Worm (Caenorhabditis elegans) whole organism, L4 larva: Measurements from ENCODE around the gene rps-4.

Experiments
- F10B5.3 ChIP-seq: sonication (generic microtip); optimal IDR thresholded peaks from 2 replicates; lab custom pipeline; 2016; ENCODE audit warnings: mild to moderate bottlenecking, missing genetic modification characterization, missing compliant biosample characterization
- F44E2.7 ChIP-seq: fragments of 200-800 bp; sonication (Bioruptor generic); IDR thresholded peaks from 2 replicates; pipeline ENCODE4 v2.1.2; 2022; ENCODE audit warnings: missing genetic modification characterization, missing compliant biosample characterization
- F49E8.2 ChIP-seq: sonication (generic microtip); optimal IDR thresholded peaks from 2 replicates; lab custom pipeline; 2016; ENCODE audit warnings: missing compliant biosample characterization, mild to moderate bottlenecking, missing genetic modification characterization, borderline replicate concordance
- Y48G9A.11 ChIP-seq: fragments of 200-800 bp; sonication (Bioruptor generic); IDR thresholded peaks from 2 replicates; pipeline ENCODE4 v1.3.6; 2022; ENCODE audit warnings: missing genetic modification reagents, missing genetic modification characterization, missing compliant biosample characterization
- aha-1 ChIP-seq: fragments of 150-350 bp; peaks from one replicate; lab custom pipeline; 2014; ENCODE audit warnings: missing biosample characterization, missing genetic modification characterization
- ama-1 ChIP-seq: fragments of 150-350 bp; optimal IDR thresholded peaks from 2 replicates; lab custom pipeline; 2014; ENCODE audit warnings: inconsistent platforms, mixed read lengths
- arid-1 ChIP-seq: fragments of 200-800 bp; sonication (Bioruptor generic); conservative IDR thresholded peaks from 2 replicates; pipeline ENCODE4 v1.3.6; 2022; ENCODE audit warnings: missing genetic modification reagents, missing genetic modification characterization, missing compliant biosample characterization
- attf-4 ChIP-seq: sonication (generic microtip); optimal IDR thresholded peaks from 3 replicates; lab custom pipeline; 2017; ENCODE audit warnings: missing biosample characterization, missing genetic modification characterization
- ceh-20 ChIP-seq: fragments of 200-800 bp; sonication (Bioruptor generic); IDR thresholded peaks from 2 replicates; pipeline ENCODE4 v1.3.6; 2022; ENCODE audit warnings: missing genetic modification reagents, missing genetic modification characterization, missing compliant biosample characterization
- ceh-44 ChIP-seq: fragments of 200-800 bp; sonication (Bioruptor generic); IDR thresholded peaks from 2 replicates; pipeline ENCODE4 v1.3.6; 2022; ENCODE audit warnings: missing genetic modification reagents, missing genetic modification characterization, missing compliant biosample characterization
- ces-1 ChIP-seq: fragments of 150-350 bp; sonication (generic microtip); optimal IDR thresholded peaks from 4 replicates; lab custom pipeline; 2014; ENCODE audit warnings: missing biosample characterization, missing genetic modification reagents, missing genetic modification characterization
- daf-8 ChIP-seq: fragments of 200-800 bp; sonication (Bioruptor generic); IDR thresholded peaks from 2 replicates; pipeline ENCODE4 v1.3.6; 2022; ENCODE audit warnings: missing genetic modification characterization, missing compliant biosample characterization
- dmd-6 ChIP-seq: fragments of 200-800 bp; sonication (Bioruptor generic); IDR thresholded peaks from 2 replicates; pipeline ENCODE4 v1.3.6; 2022; ENCODE audit warnings: missing genetic modification reagents, missing genetic modification characterization, missing compliant biosample characterization
- dve-1 ChIP-seq: sonication (generic microtip); optimal IDR thresholded peaks from 2 replicates; lab custom pipeline; 2017; ENCODE audit warnings: antibody characterized with exemption, mild to moderate bottlenecking, missing genetic modification characterization, missing compliant biosample characterization; ENCODE audit not compliant: insufficient read depth
- fkh-10 ChIP-seq: fragments of 150-350 bp; optimal IDR thresholded peaks from 2 replicates; lab custom pipeline; 2014; ENCODE audit warnings: missing biosample characterization, missing genetic modification reagents, missing genetic modification characterization
- fos-1 ChIP-seq: fragments of 150-350 bp; optimal IDR thresholded peaks from 2 replicates; lab custom pipeline; 2014; ENCODE audit warnings: missing biosample characterization, missing genetic modification characterization
- hlh-11 ChIP-seq: fragments of 200-800 bp; sonication (Bioruptor generic); optimal IDR thresholded peaks from 2 replicates; lab custom pipeline; 2018; ENCODE audit warnings: mild to moderate bottlenecking, missing genetic modification characterization, missing compliant biosample characterization
- hlh-30 ChIP-seq: sonication (generic microtip); optimal IDR thresholded peaks from 2 replicates; lab custom pipeline; 2017; ENCODE audit warnings: antibody characterized with exemption, mild to moderate bottlenecking, missing genetic modification characterization, missing compliant biosample characterization; ENCODE audit not compliant: insufficient read depth
- hmg-1.1 ChIP-seq: fragments of 200-800 bp; sonication (Bioruptor generic); IDR thresholded peaks from 2 replicates; pipeline ENCODE4 v1.3.6; 2022; ENCODE audit warnings: missing genetic modification reagents, missing genetic modification characterization, missing compliant biosample characterization
- lin-1 ChIP-seq: fragments of 200-800 bp; sonication (Bioruptor generic); IDR thresholded peaks from 2 replicates; pipeline ENCODE4 v1.3.6; 2022; ENCODE audit warnings: missing genetic modification reagents, missing genetic modification characterization, missing compliant biosample characterization
- lin-13 ChIP-seq: fragments of 150-350 bp; optimal IDR thresholded peaks from 2 replicates; lab custom pipeline; 2014; ENCODE audit warnings: missing biosample characterization, missing genetic modification reagents, missing genetic modification characterization
- madf-5 ChIP-seq, 2 experiments: fragments of 200-800 bp; sonication (Bioruptor generic); IDR thresholded peaks; 2 replicates each; pipeline ENCODE4 v1.3.6; 2022; ENCODE audit warnings: missing compliant biosample characterization in 2 of 2, missing genetic modification characterization in 2 of 2
- mdt-29 ChIP-seq: fragments of 200-800 bp; sonication (Bioruptor generic); IDR thresholded peaks from 2 replicates; pipeline ENCODE4 v1.3.6; 2022; ENCODE audit warnings: missing genetic modification reagents, missing genetic modification characterization, missing compliant biosample characterization
- mep-1 ChIP-seq: fragments of 150-350 bp; sonication (generic microtip); optimal IDR thresholded peaks from 3 replicates; lab custom pipeline; 2014; ENCODE audit warnings: missing biosample characterization, missing genetic modification characterization
- mes-2 ChIP-seq: sonication (generic microtip); optimal IDR thresholded peaks from 2 replicates; lab custom pipeline; 2016; ENCODE audit warnings: missing genotype, mild to moderate bottlenecking, missing genetic modification characterization, missing compliant biosample characterization; ENCODE audit not compliant: poor library complexity, severe bottlenecking
- nhr-10 ChIP-seq: fragments of 150-350 bp; optimal IDR thresholded peaks from 2 replicates; lab custom pipeline; 2014; ENCODE audit warnings: missing biosample characterization, missing genetic modification characterization
- nhr-237 ChIP-seq: sonication (generic microtip); optimal IDR thresholded peaks from 2 replicates; lab custom pipeline; 2017; ENCODE audit warnings: missing biosample characterization, missing genetic modification characterization
- nhr-28 ChIP-seq: fragments of 150-350 bp; optimal IDR thresholded peaks from 2 replicates; lab custom pipeline; 2014; ENCODE audit warnings: missing biosample characterization, missing genetic modification characterization
- nhr-41 ChIP-seq: fragments of 200-800 bp; sonication (Bioruptor generic); IDR thresholded peaks from 2 replicates; pipeline ENCODE4 v1.3.6; 2022; ENCODE audit warnings: missing genetic modification reagents, missing genetic modification characterization, missing compliant biosample characterization
- nhr-42 ChIP-seq: fragments of 200-800 bp; sonication (Bioruptor generic); IDR thresholded peaks from 2 replicates; pipeline ENCODE4 v1.3.6; 2022; ENCODE audit warnings: missing genetic modification characterization, missing compliant biosample characterization
- nhr-6 ChIP-seq: fragments of 150-350 bp; optimal IDR thresholded peaks from 2 replicates; lab custom pipeline; 2014; ENCODE audit warnings: missing biosample characterization, missing genetic modification characterization
- nhr-76 ChIP-seq: fragments of 150-350 bp; optimal IDR thresholded peaks from 2 replicates; lab custom pipeline; 2014; ENCODE audit warnings: missing biosample characterization, missing genetic modification characterization
- nhr-77 ChIP-seq: fragments of 150-350 bp; optimal IDR thresholded peaks from 2 replicates; lab custom pipeline; 2014; ENCODE audit warnings: missing biosample characterization, missing genetic modification characterization
- pha-4 ChIP-seq, 2 experiments: fragments of 150-350 bp in 1 of 2; fragments of 200-800 bp in 1 of 2; sonication (Bioruptor generic) in 1 of 2; IDR thresholded peaks in 1 of 2; optimal IDR thresholded peaks in 1 of 2; 2 replicates each; pipeline versions ENCODE4 v1.3.6 to Lab custom; 2014 to 2022; ENCODE audit warnings: missing genetic modification characterization in 2 of 2, missing genetic modification reagents in 2 of 2, missing biosample characterization in 1 of 2, missing compliant biosample characterization in 1 of 2
- saeg-2 ChIP-seq: fragments of 200-800 bp; sonication (Bioruptor generic); IDR thresholded peaks from 2 replicates; pipeline ENCODE4 v1.3.6; 2022; ENCODE audit warnings: missing genetic modification reagents, missing genetic modification characterization, missing compliant biosample characterization
- sdz-12 ChIP-seq: fragments of 200-800 bp; sonication (Bioruptor generic); optimal IDR thresholded peaks from 2 replicates; lab custom pipeline; 2018; ENCODE audit warnings: mild to moderate bottlenecking, missing genetic modification characterization, missing compliant biosample characterization
- set-16 ChIP-seq: fragments of 200-800 bp; sonication (Bioruptor generic); IDR thresholded peaks from 2 replicates; pipeline ENCODE4 v1.3.6; 2022; ENCODE audit warnings: missing genetic modification reagents, missing genetic modification characterization, missing compliant biosample characterization
- skn-1 ChIP-seq: fragments of 150-350 bp; optimal IDR thresholded peaks from 2 replicates; lab custom pipeline; 2014; ENCODE audit warnings: missing biosample characterization, missing genetic modification characterization
- tra-1 ChIP-seq: fragments of 200-800 bp; sonication (Bioruptor generic); IDR thresholded peaks from 2 replicates; pipeline ENCODE4 v1.3.6; 2022; ENCODE audit warnings: missing genetic modification reagents, missing genetic modification characterization, missing compliant biosample characterization
- unc-130 ChIP-seq: sonication (generic microtip); optimal IDR thresholded peaks from 2 replicates; lab custom pipeline; 2016; ENCODE audit warnings: missing genetic modification reagents, missing genetic modification characterization, missing compliant biosample characterization
- unc-39 ChIP-seq: sonication (generic microtip); optimal IDR thresholded peaks from 2 replicates; lab custom pipeline; 2017; ENCODE audit warnings: missing biosample characterization, missing genetic modification characterization
- vab-7 ChIP-seq: fragments of 200-800 bp; sonication (Bioruptor generic); IDR thresholded peaks from 2 replicates; pipeline ENCODE4 v1.3.6; 2022; ENCODE audit warnings: missing genetic modification reagents, missing genetic modification characterization, missing compliant biosample characterization
- zag-1 ChIP-seq: fragments of 150-350 bp; optimal IDR thresholded peaks from 2 replicates; lab custom pipeline; 2014; ENCODE audit warnings: missing biosample characterization, missing genetic modification characterization
- zfp-2 ChIP-seq: sonication (generic microtip); optimal IDR thresholded peaks from 2 replicates; lab custom pipeline; 2016; ENCODE audit warnings: mild to moderate bottlenecking, missing genetic modification characterization, missing compliant biosample characterization
- zfp-3 ChIP-seq: fragments of 200-800 bp; sonication (Bioruptor generic); conservative IDR thresholded peaks from 2 replicates; pipeline ENCODE4 v1.3.6; 2022; ENCODE audit warnings: missing genetic modification reagents, missing genetic modification characterization, missing compliant biosample characterization
- zip-11 ChIP-seq: fragments of 200-800 bp; sonication (Bioruptor generic); IDR thresholded peaks from 2 replicates; pipeline ENCODE4 v1.3.6; 2022; ENCODE audit warnings: missing genetic modification characterization, missing compliant biosample characterization
- zip-2 ChIP-seq: fragments of 150-350 bp; optimal IDR thresholded peaks from 2 replicates; lab custom pipeline; 2014; ENCODE audit warnings: missing biosample characterization, missing genetic modification characterization
- ztf-7 ChIP-seq: fragments of 150-350 bp; optimal IDR thresholded peaks from 2 replicates; lab custom pipeline; 2014; ENCODE audit warnings: missing biosample characterization, missing genetic modification characterization

rps-4 gene

DNA sequence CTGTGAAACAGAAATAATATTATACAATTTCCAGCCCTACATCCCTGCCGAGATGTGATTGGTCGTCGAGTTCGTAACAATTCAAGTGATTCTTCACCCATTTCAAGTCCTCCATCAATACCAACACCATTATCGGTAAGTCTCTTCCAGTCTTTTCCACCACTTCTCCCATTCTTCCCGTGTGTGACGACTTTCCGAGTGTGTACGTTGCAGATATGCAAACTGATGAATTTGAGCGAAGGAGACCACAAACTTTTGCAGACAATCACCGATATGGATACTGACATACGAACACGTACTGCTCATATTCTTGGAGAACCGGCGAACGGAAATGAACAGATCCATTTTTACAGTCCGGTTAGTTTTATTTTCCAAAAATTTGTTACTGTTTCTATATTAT lies 33.0 kb downstream of the rps-4 start:
- TF ChIP-seq ama-1 (peak; percentile 30), ztf-7 (no peak), pha-4 (GFP tag; IDR thresholded peaks at IDR 0.05; lab: Robert Waterston, UW) (no peak), pha-4 (tag; optimal IDR thresholded peaks at IDR 0.05; lab: Kevin White, UChicago) (no peak), mdt-29 (GFP tag; lab: Robert Waterston, UW) (0 out of 2 replicates have a peak, but pooled peaks have one; percentile 14), fos-1 (tag; lab: Kevin White, UChicago) (no peak), nhr-42 (GFP tag; lab: Robert Waterston, UW) (no peak), aha-1 (tag; lab: Kevin White, UChicago) (peak; percentile 52), unc-39 (tag; lab: Kevin White, UChicago) (no peak), nhr-6 (tag; lab: Kevin White, UChicago) (no peak)

ce11 chrIV:7049672-7050206 lies 34.7 kb downstream of the rps-4 start, which contains the start of gene nhr-105:
nhr-105 (plus strand) TSS chrIV:7050156.
- no peak for TF ChIP-seq ceh-44
- peak; percentile 84 for TF ChIP-seq hlh-30
- no peak for TF ChIP-seq ces-1 (GFP tag; lab: Kevin White, UChicago)
- no peak for TF ChIP-seq mdt-29 (GFP tag; lab: Robert Waterston, UW)
- TF ChIP-seq ztf-7: peak; percentile 57
- no peak for TF ChIP-seq zip-11 (GFP tag; lab: Robert Waterston, UW)
- no peak for TF ChIP-seq vab-7
- 0 out of 2 replicates have a peak, but pooled peaks have one; percentile 54 for TF ChIP-seq nhr-42 (GFP tag; lab: Robert Waterston, UW)
- TF ChIP-seq unc-130: no peak
- 0 out of 2 replicates have a peak, but pooled peaks have one; percentile 11 for TF ChIP-seq zfp-3 (GFP tag; lab: Robert Waterston, UW)
- TF ChIP-seq fkh-10 (GFP tag; lab: Kevin White, UChicago): no peak
- peak; percentile 12 for TF ChIP-seq lin-13 (GFP tag; lab: Kevin White, UChicago)
- TF ChIP-seq zfp-2: no peak
- TF ChIP-seq nhr-10 (tag; lab: Kevin White, UChicago): peak; percentile 74
- TF ChIP-seq mep-1: peak; percentile 73
- peak; percentile 92 for TF ChIP-seq hlh-11 (tag; lab: Kevin White, UChicago)
- TF ChIP-seq zip-2 (tag; lab: Kevin White, UChicago): no peak
- TF ChIP-seq dve-1: peak; percentile 88
- no peak for TF ChIP-seq ceh-20 (GFP tag; lab: Robert Waterston, UW)
- no peak for TF ChIP-seq F10B5.3
- TF ChIP-seq nhr-28 (tag; lab: Kevin White, UChicago): peak; percentile 81
- TF ChIP-seq F44E2.7 (GFP tag; lab: Robert Waterston, UW): no peak
- TF ChIP-seq set-16 (GFP tag; lab: Robert Waterston, UW): no peak; the same call in 1 of the 2 replicates
- TF ChIP-seq saeg-2 (GFP tag; lab: Robert Waterston, UW): no peak
- TF ChIP-seq dmd-6 (GFP tag; lab: Robert Waterston, UW): peak; percentile 77
- TF ChIP-seq mes-2 (tag; lab: Kevin White, UChicago): peak; percentile 11
- TF ChIP-seq sdz-12 (GFP tag; lab: Kevin White, UChicago): peak; percentile 46
- TF ChIP-seq attf-4 (tag; lab: Kevin White, UChicago): no peak
- TF ChIP-seq daf-8 (GFP tag; lab: Robert Waterston, UW): no peak
- no peak for TF ChIP-seq F49E8.2 (tag; lab: Kevin White, UChicago)
- no peak for TF ChIP-seq zag-1
- no peak for TF ChIP-seq nhr-41
- 0 out of 4 replicates have a peak, but pooled peaks of 1 of the 2 experiments have one; percentile 10 for TF ChIP-seq madf-5 (GFP tag; IDR thresholded peaks at IDR 0.05; lab: Robert Waterston, UW)
- TF ChIP-seq arid-1: no peak; the same call in 1 of the 2 replicates
- no peak for TF ChIP-seq skn-1 (tag; lab: Kevin White, UChicago)
- no peak for TF ChIP-seq hmg-1.1 (GFP tag; lab: Robert Waterston, UW)
- no peak for TF ChIP-seq unc-39 (tag; lab: Kevin White, UChicago)
- TF ChIP-seq nhr-237 (tag; lab: Kevin White, UChicago): no peak
- TF ChIP-seq nhr-77: peak; percentile 77
- TF ChIP-seq pha-4 (GFP tag; IDR thresholded peaks at IDR 0.05; lab: Robert Waterston, UW): no peak
- no peak for TF ChIP-seq pha-4 (tag; optimal IDR thresholded peaks at IDR 0.05; lab: Kevin White, UChicago)
- peak; percentile 47; the same call in 1 of the 2 replicates for TF ChIP-seq lin-1 (GFP tag; lab: Robert Waterston, UW)
- TF ChIP-seq nhr-76: peak; percentile 20
- TF ChIP-seq Y48G9A.11 (GFP tag; lab: Robert Waterston, UW): no peak
- peak; percentile 62 for TF ChIP-seq tra-1 (GFP tag; lab: Robert Waterston, UW)
